Worm (Caenorhabditis elegans) whole organism, midembryonic: ENCODE measurements around the gene Y11D7A.7.
"Not testable (repeated sequence)": the region's sequence is repeated elsewhere in the genome, so short reads cannot be mapped to it uniquely, and the experiment has no call there.

ENCODE experiments used
- T22C8.4 ChIP-seq: fragments of 200-800 bp; sonication (Bioruptor generic); IDR thresholded peaks from 2 replicates; pipeline ENCODE4 v1.3.6; 2022; ENCODE audit warnings: missing genetic modification characterization, missing compliant biosample characterization
- cog-1 ChIP-seq: sonication (generic microtip); optimal IDR thresholded peaks from 2 replicates; lab custom pipeline; 2016; ENCODE audit warnings: missing genetic modification characterization, missing compliant biosample characterization
- flt-1 ChIP-seq: fragments of 200-800 bp; sonication (Bioruptor generic); IDR thresholded peaks from 2 replicates; pipeline ENCODE4 v1.3.6; 2022; ENCODE audit warnings: missing genetic modification characterization, missing compliant biosample characterization
- klf-2 ChIP-seq: fragments of 200-800 bp; sonication (Bioruptor generic); conservative IDR thresholded peaks from 2 replicates; pipeline ENCODE4 v1.3.6; 2022; ENCODE audit warnings: missing genetic modification reagents, missing genetic modification characterization, missing compliant biosample characterization
- med-1 ChIP-seq: sonication (generic microtip); optimal IDR thresholded peaks from 2 replicates; lab custom pipeline; 2017; ENCODE audit warnings: missing genetic modification characterization, mild to moderate bottlenecking, missing compliant biosample characterization, antibody characterized with exemption, missing genetic modification reagents; ENCODE audit not compliant: insufficient read depth
- ref-1 ChIP-seq: fragments of 200-800 bp; sonication (Bioruptor generic); conservative IDR thresholded peaks from 2 replicates; pipeline ENCODE4 v1.3.6; 2022; ENCODE audit warnings: missing genetic modification reagents, missing genetic modification characterization, missing compliant biosample characterization
- tab-1 ChIP-seq: fragments of 200-800 bp; sonication (Bioruptor generic); IDR thresholded peaks from 2 replicates; pipeline ENCODE4 v1.3.6; 2022; ENCODE audit warnings: missing genetic modification characterization, missing compliant biosample characterization
- ztf-23 ChIP-seq: fragments of 200-800 bp; sonication (Bioruptor generic); IDR thresholded peaks from 2 replicates; pipeline ENCODE4 v1.3.6; 2022; ENCODE audit warnings: missing genetic modification reagents, missing genetic modification characterization, missing compliant biosample characterization
- ztf-29 ChIP-seq: fragments of 200-800 bp; sonication (Bioruptor generic); IDR thresholded peaks from 2 replicates; pipeline ENCODE4 v1.3.6; 2022; ENCODE audit warnings: missing genetic modification reagents, missing genetic modification characterization, missing compliant biosample characterization

Y11D7A.7 gene

ce11 chrIV:9249219-9249618, at the start of gene Y11D7A.7:
Gene Y11D7A.7 (plus strand): TSS chrIV:9249519.
- not testable (repeated sequence) for TF ChIP-seq med-1 (GFP tag; lab: Kevin White, UChicago); cog-1 (tag; lab: Kevin White, UChicago); ztf-29 (GFP tag; lab: Robert Waterston, UW)

- TF ChIP-seq ztf-23 (GFP tag; lab: Robert Waterston, UW): no peak
- no peak for TF ChIP-seq med-1 (GFP tag; lab: Kevin White, UChicago)
- no peak for TF ChIP-seq cog-1 (tag; lab: Kevin White, UChicago)
- TF ChIP-seq flt-1 (GFP tag; lab: Robert Waterston, UW): no peak
- no peak for TF ChIP-seq klf-2 (GFP tag; lab: Robert Waterston, UW)
- TF ChIP-seq tab-1 (GFP tag; lab: Robert Waterston, UW): no peak
- TF ChIP-seq T22C8.4: no peak
- no peak for TF ChIP-seq ref-1 (GFP tag; lab: Robert Waterston, UW)
- no peak for TF ChIP-seq ztf-29 (GFP tag; lab: Robert Waterston, UW)
These were observed 49.4 kb upstream of the Y11D7A.7 start, which contains the start of gene wnk-1 for ce11 chrIV:9199939-9200202. Gene wnk-1 (plus strand): TSS chrIV:9200103.

ce11 chrIV:9210841-9211240, 38.5 kb upstream of the Y11D7A.7 start:
- TF ChIP-seq tab-1 (GFP tag; lab: Robert Waterston, UW): no peak
- TF ChIP-seq ztf-29 (GFP tag; lab: Robert Waterston, UW): no peak
- no peak for TF ChIP-seq cog-1 (tag; lab: Kevin White, UChicago)
- TF ChIP-seq med-1 (GFP tag; lab: Kevin White, UChicago): no peak
- no peak for TF ChIP-seq flt-1 (GFP tag; lab: Robert Waterston, UW)

- TF ChIP-seq med-1 (GFP tag; lab: Kevin White, UChicago) (no peak), klf-2 (GFP tag; lab: Robert Waterston, UW) (no peak), tab-1 (GFP tag; lab: Robert Waterston, UW) (no peak), flt-1 (GFP tag; lab: Robert Waterston, UW) (no peak), ztf-23 (GFP tag; lab: Robert Waterston, UW) (no peak), T22C8.4 (no peak), cog-1 (tag; lab: Kevin White, UChicago) (no peak)
These were observed 37.2 kb upstream of the Y11D7A.7 start, which contains the start of gene C46C2.6 for ce11 chrIV:9212121-9212520. Gene C46C2.6 (plus strand): TSS chrIV:9212421.

- TF ChIP-seq ztf-23 (GFP tag; lab: Robert Waterston, UW) (no peak), T22C8.4 (no peak), cog-1 (tag; lab: Kevin White, UChicago) (no peak), med-1 (GFP tag; lab: Kevin White, UChicago) (no peak), flt-1 (GFP tag; lab: Robert Waterston, UW) (no peak), ref-1 (GFP tag; lab: Robert Waterston, UW) (no peak), tab-1 (GFP tag; lab: Robert Waterston, UW) (no peak), ztf-29 (GFP tag; lab: Robert Waterston, UW) (no peak), klf-2 (GFP tag; lab: Robert Waterston, UW) (no peak)
These were observed 34.5 kb upstream of the Y11D7A.7 start for ce11 chrIV:9214823-9215222.

ce11 chrIV:9215824-9216223, 33.5 kb upstream of the Y11D7A.7 start:
- no peak for TF ChIP-seq ztf-23 (GFP tag; lab: Robert Waterston, UW)

- TF ChIP-seq T22C8.4: no peak
- TF ChIP-seq ref-1 (GFP tag; lab: Robert Waterston, UW): no peak
- TF ChIP-seq ztf-29 (GFP tag; lab: Robert Waterston, UW): no peak
- 0 out of 2 replicates have a peak, but pooled peaks have one; percentile 11 for TF ChIP-seq flt-1 (GFP tag; lab: Robert Waterston, UW)
- TF ChIP-seq klf-2 (GFP tag; lab: Robert Waterston, UW): no peak
- no peak for TF ChIP-seq med-1 (GFP tag; lab: Kevin White, UChicago)
These were observed 32.9 kb upstream of the Y11D7A.7 start for ce11 chrIV:9216437-9216836.

- TF ChIP-seq klf-2 (GFP tag; lab: Robert Waterston, UW): no peak
These were observed 32.4 kb upstream of the Y11D7A.7 start for ce11 chrIV:9216956-9217355.

ce11 chrIV:9217426-9217825, 31.9 kb upstream of the Y11D7A.7 start, which contains the start of gene C46C2.2:
Gene C46C2.2 (plus strand): TSS chrIV:9217726.
- TF ChIP-seq tab-1 (GFP tag; lab: Robert Waterston, UW): no peak
- TF ChIP-seq ref-1 (GFP tag; lab: Robert Waterston, UW): no peak

ce11 chrIV:9218415-9218814, 30.9 kb upstream of the Y11D7A.7 start:
- TF ChIP-seq T22C8.4: no peak
- TF ChIP-seq tab-1 (GFP tag; lab: Robert Waterston, UW): no peak
- TF ChIP-seq med-1 (GFP tag; lab: Kevin White, UChicago): no peak
- no peak for TF ChIP-seq ztf-23 (GFP tag; lab: Robert Waterston, UW)
- TF ChIP-seq ztf-29 (GFP tag; lab: Robert Waterston, UW): no peak
- TF ChIP-seq ref-1 (GFP tag; lab: Robert Waterston, UW): no peak
- no peak for TF ChIP-seq klf-2 (GFP tag; lab: Robert Waterston, UW)
- no peak for TF ChIP-seq flt-1 (GFP tag; lab: Robert Waterston, UW)

ce11 chrIV:9224825-9225224, 24.5 kb upstream of the Y11D7A.7 start, which contains the start of gene C46C2.3:
Gene C46C2.3 (plus strand): TSS chrIV:9225125.
- TF ChIP-seq flt-1 (GFP tag; lab: Robert Waterston, UW) (no peak), ref-1 (GFP tag; lab: Robert Waterston, UW) (no peak), ztf-29 (GFP tag; lab: Robert Waterston, UW) (no peak), T22C8.4 (no peak), cog-1 (tag; lab: Kevin White, UChicago) (no peak), ztf-23 (GFP tag; lab: Robert Waterston, UW) (no peak), klf-2 (GFP tag; lab: Robert Waterston, UW) (no peak), tab-1 (GFP tag; lab: Robert Waterston, UW) (no peak), med-1 (GFP tag; lab: Kevin White, UChicago) (no peak)
